Comparison of ENCODE assay signal across 1 fruit fly cellular context in genomic region chr3R:23992823-23993797, dm6.
TF ChIP-seq lines count a peak whose summit lies in the region.

TSS of gene Epp (minus strand) at chr3R:23992916.
TSS of gene Rab7 (plus strand) at chr3R:23993008.

TF ChIP-seq in whole organism, embryonic, 481 proteins besides CTCF, POLR2A, EP300 and RAD21 (continued from another document and continues in another):
- peak; percentile 77 for TF ChIP-seq HmgD (GFP tag; optimal IDR thresholded peaks at IDR 0.05; lab: Kevin White, UChicago)
- TF ChIP-seq CG10959 (GFP tag; IDR thresholded peaks at IDR 0.05; lab: Robert Waterston, UW) = no peak
- TF ChIP-seq Mad (GFP tag; optimal IDR thresholded peaks at IDR 0.05; lab: Kevin White, UChicago) = peak; percentile 48
- TF ChIP-seq CG31224 (GFP tag; IDR thresholded peaks at IDR 0.05; lab: Robert Waterston, UW) = peak; percentile 52
- TF ChIP-seq zfh2 (GFP tag; optimal IDR thresholded peaks at IDR 0.05; lab: Kevin White, UChicago) = peak; percentile 70
- no peak for TF ChIP-seq fru (optimal IDR thresholded peaks at IDR 0.05; lab: Kevin White, UChicago)
- TF ChIP-seq CG33557 (GFP tag; optimal IDR thresholded peaks at IDR 0.05; lab: Kevin White, UChicago) = no peak
- no peak for TF ChIP-seq CG8281 (tag; optimal IDR thresholded peaks at IDR 0.05; lab: Kevin White, UChicago)
- no peak for TF ChIP-seq lov (optimal IDR thresholded peaks at IDR 0.05; lab: Kevin White, UChicago)
- TF ChIP-seq lov (GFP tag; IDR thresholded peaks at IDR 0.05; lab: Robert Waterston, UW) = no peak
- no peak for TF ChIP-seq CG5180 (GFP tag; optimal IDR thresholded peaks at IDR 0.05; lab: Kevin White, UChicago)
- TF ChIP-seq CG17361 (GFP tag; IDR thresholded peaks at IDR 0.05; lab: Robert Waterston, UW) = peak; percentile 50; the same call in 2 of the 3 replicates
- TF ChIP-seq CG17568 (GFP tag; optimal IDR thresholded peaks at IDR 0.05; lab: Kevin White, UChicago) = no peak
- TF ChIP-seq D (optimal IDR thresholded peaks at IDR 0.05; lab: Kevin White, UChicago) = no peak
- no peak for TF ChIP-seq D (GFP tag; optimal IDR thresholded peaks at IDR 0.05; lab: Kevin White, UChicago)
- TF ChIP-seq vvl (GFP tag; IDR thresholded peaks at IDR 0.05; lab: Robert Waterston, UW) = peak; percentile 63
- TF ChIP-seq Oli (tag; optimal IDR thresholded peaks at IDR 0.05; lab: Kevin White, UChicago) = no peak
- TF ChIP-seq CG1602 (GFP tag; optimal IDR thresholded peaks at IDR 0.05; lab: Kevin White, UChicago) = no peak
- no peak for TF ChIP-seq Elba2 (GFP tag; optimal IDR thresholded peaks at IDR 0.05; lab: Kevin White, UChicago)
- peak; percentile 45 for TF ChIP-seq ERR (GFP tag; optimal IDR thresholded peaks at IDR 0.05; lab: Kevin White, UChicago)
- no peak for TF ChIP-seq h (optimal IDR thresholded peaks at IDR 0.05; lab: Kevin White, UChicago)
- TF ChIP-seq Stat92E (GFP tag; optimal IDR thresholded peaks at IDR 0.05; lab: Kevin White, UChicago) = no peak
- TF ChIP-seq Six4 (GFP tag; optimal IDR thresholded peaks at IDR 0.05; lab: Kevin White, UChicago) = no peak
- peak; percentile 55 for TF ChIP-seq fu2 (GFP tag; optimal IDR thresholded peaks at IDR 0.05; lab: Kevin White, UChicago)
- peak; percentile 78 for TF ChIP-seq exex (tag; optimal IDR thresholded peaks at IDR 0.05; lab: Kevin White, UChicago)
- 0 out of 3 replicates have a peak, but pooled peaks have one; percentile 3 for TF ChIP-seq sr (GFP tag; IDR thresholded peaks at IDR 0.05; lab: Robert Waterston, UW)
- TF ChIP-seq CG9797 (GFP tag; optimal IDR thresholded peaks at IDR 0.05; lab: Kevin White, UChicago) = peak; percentile 39
- TF ChIP-seq CG1603 (tag; optimal IDR thresholded peaks at IDR 0.05; lab: Kevin White, UChicago) = peak; percentile 71
- no peak for TF ChIP-seq seq (GFP tag; IDR thresholded peaks at IDR 0.05; lab: Robert Waterston, UW)
- TF ChIP-seq bcd (GFP tag; optimal IDR thresholded peaks at IDR 0.05; lab: Kevin White, UChicago) = no peak
- no peak for TF ChIP-seq slou (GFP tag; optimal IDR thresholded peaks at IDR 0.05; lab: Kevin White, UChicago)
- peak; percentile 35 for TF ChIP-seq CG7987 (GFP tag; optimal IDR thresholded peaks at IDR 0.05; lab: Kevin White, UChicago)
- peak; percentile 92 for TF ChIP-seq Dref (GFP tag; IDR thresholded peaks at IDR 0.05; lab: Robert Waterston, UW)
- peak; percentile 97 for TF ChIP-seq Sry-δ (GFP tag; optimal IDR thresholded peaks at IDR 0.05; lab: Kevin White, UChicago)
- no peak for TF ChIP-seq CG18619 (GFP tag; optimal IDR thresholded peaks at IDR 0.05; lab: Kevin White, UChicago)
- no peak for TF ChIP-seq ro (GFP tag; IDR thresholded peaks at IDR 0.05; lab: Robert Waterston, UW)
- TF ChIP-seq B-H2 (GFP tag; optimal IDR thresholded peaks at IDR 0.05; lab: Kevin White, UChicago) = peak; percentile 81
- TF ChIP-seq CG3838 (GFP tag; optimal IDR thresholded peaks at IDR 0.05; lab: Kevin White, UChicago) = no peak
- 0 out of 3 replicates have a peak, but pooled peaks have one; percentile 37 for TF ChIP-seq zfh1 (GFP tag; IDR thresholded peaks at IDR 0.05; lab: Robert Waterston, UW)
- no peak for TF ChIP-seq Spps (tag; optimal IDR thresholded peaks at IDR 0.05; lab: Kevin White, UChicago)
- peak; percentile 5 for TF ChIP-seq CG10147 (GFP tag; optimal IDR thresholded peaks at IDR 0.05; lab: Kevin White, UChicago)
- TF ChIP-seq CG16863 (GFP tag; optimal IDR thresholded peaks at IDR 0.05; lab: Kevin White, UChicago) = peak; percentile 36
- TF ChIP-seq br (optimal IDR thresholded peaks at IDR 0.05; lab: Kevin White, UChicago) = no peak
- peak; percentile 81 for TF ChIP-seq Rfx (GFP tag; IDR thresholded peaks at IDR 0.05; lab: Robert Waterston, UW)
- peak; percentile 65 for TF ChIP-seq lab (GFP tag; optimal IDR thresholded peaks at IDR 0.05; lab: Kevin White, UChicago)
- TF ChIP-seq chn (GFP tag; optimal IDR thresholded peaks at IDR 0.05; lab: Kevin White, UChicago) = peak; percentile 31
- TF ChIP-seq zen (tag; optimal IDR thresholded peaks at IDR 0.05; lab: Kevin White, UChicago) = peak; percentile 60
- no peak for TF ChIP-seq twi (tag; optimal IDR thresholded peaks at IDR 0.05; lab: Kevin White, UChicago)
- no peak for TF ChIP-seq so (GFP tag; IDR thresholded peaks at IDR 0.05; lab: Robert Waterston, UW)
- TF ChIP-seq chif (GFP tag; optimal IDR thresholded peaks at IDR 0.05; lab: Kevin White, UChicago) = peak in 1 of 2 experiments; percentile 28
- TF ChIP-seq Awh (GFP tag; IDR thresholded peaks at IDR 0.05; lab: Robert Waterston, UW) = no peak
- TF ChIP-seq jigr1 (GFP tag; IDR thresholded peaks at IDR 0.05; lab: Robert Waterston, UW) = no peak
- no peak for TF ChIP-seq D19B (GFP tag; optimal IDR thresholded peaks at IDR 0.05; lab: Kevin White, UChicago)
- peak; percentile 25; the same call in 2 of the 3 replicates for TF ChIP-seq row (GFP tag; IDR thresholded peaks at IDR 0.05; lab: Robert Waterston, UW)
- TF ChIP-seq Camta (GFP tag; optimal IDR thresholded peaks at IDR 0.05; lab: Kevin White, UChicago) = peak; percentile 5
- TF ChIP-seq CG4854 (GFP tag; optimal IDR thresholded peaks at IDR 0.05; lab: Kevin White, UChicago) = peak; percentile 13
- TF ChIP-seq CG12391 (tag; optimal IDR thresholded peaks at IDR 0.05; lab: Kevin White, UChicago) = peak; percentile 40
- peak; percentile 90 for TF ChIP-seq pzg (GFP tag; optimal IDR thresholded peaks at IDR 0.05; lab: Kevin White, UChicago)
- TF ChIP-seq gce (GFP tag; IDR thresholded peaks at IDR 0.05; lab: Robert Waterston, UW) = no peak
- peak; percentile 79 for TF ChIP-seq HmgZ (tag; optimal IDR thresholded peaks at IDR 0.05; lab: Kevin White, UChicago)
- peak; percentile 59 for TF ChIP-seq nmo (GFP tag; optimal IDR thresholded peaks at IDR 0.05; lab: Kevin White, UChicago)
- peak; percentile 23 for TF ChIP-seq CG7786 (GFP tag; optimal IDR thresholded peaks at IDR 0.05; lab: Kevin White, UChicago)
- no peak for TF ChIP-seq CG4424 (GFP tag; optimal IDR thresholded peaks at IDR 0.05; lab: Kevin White, UChicago)
- peak; percentile 2 for TF ChIP-seq pfk (GFP tag; optimal IDR thresholded peaks at IDR 0.05; lab: Kevin White, UChicago)
- TF ChIP-seq Opbp (GFP tag; IDR thresholded peaks at IDR 0.05; lab: Robert Waterston, UW; ENCODE audit: partially characterized antibody) = peak; percentile 95
- peak; percentile 44 for TF ChIP-seq kni (GFP tag; optimal IDR thresholded peaks at IDR 0.05; lab: Kevin White, UChicago)
- peak; percentile 50 to 89 for TF ChIP-seq Pdp1 (GFP tag; optimal IDR thresholded peaks at IDR 0.05; lab: Kevin White, UChicago)
- peak; percentile 91 for TF ChIP-seq vnd (GFP tag; IDR thresholded peaks at IDR 0.05; lab: Robert Waterston, UW; ENCODE audit: partially characterized antibody)
- TF ChIP-seq Dip2 (GFP tag; IDR thresholded peaks at IDR 0.05; lab: Robert Waterston, UW) = no peak
- TF ChIP-seq CG33213 (GFP tag; optimal IDR thresholded peaks at IDR 0.05; lab: Kevin White, UChicago) = peak; percentile 51
- TF ChIP-seq gsb-n (tag; optimal IDR thresholded peaks at IDR 0.05; lab: Kevin White, UChicago) = no peak
- TF ChIP-seq cwo (GFP tag; optimal IDR thresholded peaks at IDR 0.05; lab: Kevin White, UChicago) = peak; percentile 36
- peak; percentile 76 for TF ChIP-seq CG2120 (GFP tag; optimal IDR thresholded peaks at IDR 0.05; lab: Kevin White, UChicago)
- no peak for TF ChIP-seq CG11560 (tag; IDR thresholded peaks at IDR 0.05; lab: Robert Waterston, UW)
- peak; percentile 1 for TF ChIP-seq Max (GFP tag; optimal IDR thresholded peaks at IDR 0.05; lab: Kevin White, UChicago)
- TF ChIP-seq CG9817 (tag; optimal IDR thresholded peaks at IDR 0.05; lab: Kevin White, UChicago) = no peak
- TF ChIP-seq her (GFP tag; optimal IDR thresholded peaks at IDR 0.05; lab: Kevin White, UChicago) = peak; percentile 59
- no peak for TF ChIP-seq dmrt99B (tag; optimal IDR thresholded peaks at IDR 0.05; lab: Kevin White, UChicago)
- TF ChIP-seq CG43689 (GFP tag; IDR thresholded peaks at IDR 0.05; lab: Robert Waterston, UW) = no peak
- peak; percentile 66; the same call in 2 of the 3 replicates for TF ChIP-seq Dbx (GFP tag; IDR thresholded peaks at IDR 0.05; lab: Robert Waterston, UW)
- peak; percentile 32; the same call in 1 of the 3 replicates for TF ChIP-seq ci (GFP tag; IDR thresholded peaks at IDR 0.05; lab: Robert Waterston, UW)
- TF ChIP-seq CG3281 (GFP tag; optimal IDR thresholded peaks at IDR 0.05; lab: Kevin White, UChicago) = peak; percentile 21
- TF ChIP-seq Gsc (GFP tag; IDR thresholded peaks at IDR 0.05; lab: Robert Waterston, UW) = no peak
- peak; percentile 94 for TF ChIP-seq CG6791 (GFP tag; IDR thresholded peaks at IDR 0.05; lab: Robert Waterston, UW; ENCODE audit: partially characterized antibody)
- TF ChIP-seq ken (GFP tag; IDR thresholded peaks at IDR 0.05; lab: Robert Waterston, UW) = peak; percentile 53; the same call in 1 of the 3 replicates
- peak; percentile 68; the same call in 2 of the 3 replicates for TF ChIP-seq Aef1 (GFP tag; IDR thresholded peaks at IDR 0.05; lab: Robert Waterston, UW)
- no peak for TF ChIP-seq CG10431 (GFP tag; optimal IDR thresholded peaks at IDR 0.05; lab: Kevin White, UChicago)
- TF ChIP-seq CG15696 (tag; optimal IDR thresholded peaks at IDR 0.05; lab: Kevin White, UChicago) = no peak
- TF ChIP-seq Oaz (GFP tag; IDR thresholded peaks at IDR 0.05; lab: Robert Waterston, UW) = no peak
- TF ChIP-seq Taf1 (GFP tag; IDR thresholded peaks at IDR 0.05; lab: Robert Waterston, UW) = no peak
- no peak for TF ChIP-seq CG18476 (GFP tag; optimal IDR thresholded peaks at IDR 0.05; lab: Kevin White, UChicago)
- TF ChIP-seq ac (GFP tag; optimal IDR thresholded peaks at IDR 0.05; lab: Kevin White, UChicago) = no peak
- TF ChIP-seq Ets65A (GFP tag; lab: Kevin White, UChicago) = peak; percentile 93
- TF ChIP-seq CG3407 (GFP tag; optimal IDR thresholded peaks at IDR 0.05; lab: Kevin White, UChicago) = no peak
- peak; percentile 29; the same call in 1 of the 2 replicates for TF ChIP-seq CG32532 (GFP tag; IDR thresholded peaks at IDR 0.05; lab: Robert Waterston, UW)
- TF ChIP-seq CG3726 (GFP tag; IDR thresholded peaks at IDR 0.05; lab: Robert Waterston, UW) = no peak
- TF ChIP-seq CG3065 (GFP tag; optimal IDR thresholded peaks at IDR 0.05; lab: Kevin White, UChicago) = no peak
- TF ChIP-seq Blimp-1 (GFP tag; optimal IDR thresholded peaks at IDR 0.05; lab: Kevin White, UChicago) = peak; percentile 53
- peak; percentile 95 for TF ChIP-seq amos (GFP tag; IDR thresholded peaks at IDR 0.05; lab: Robert Waterston, UW; ENCODE audit: partially characterized antibody)
- TF ChIP-seq CG11695 (GFP tag; IDR thresholded peaks at IDR 0.05; lab: Robert Waterston, UW) = no peak
- TF ChIP-seq pnt (GFP tag; optimal IDR thresholded peaks at IDR 0.05; lab: Kevin White, UChicago) = no peak
- peak; percentile 44 for TF ChIP-seq PHDP (tag; optimal IDR thresholded peaks at IDR 0.05; lab: Kevin White, UChicago)
- TF ChIP-seq shn (GFP tag; optimal IDR thresholded peaks at IDR 0.05; lab: Kevin White, UChicago) = peak; percentile 43
- TF ChIP-seq CG14965 (GFP tag; optimal IDR thresholded peaks at IDR 0.05; lab: Kevin White, UChicago; ENCODE audit: borderline replicate concordance) = no peak
- TF ChIP-seq ATbp (GFP tag; optimal IDR thresholded peaks at IDR 0.05; lab: Kevin White, UChicago) = no peak
- peak; percentile 54 for TF ChIP-seq jumu (GFP tag; optimal IDR thresholded peaks at IDR 0.05; lab: Kevin White, UChicago)
- TF ChIP-seq CG15479 (GFP tag; optimal IDR thresholded peaks at IDR 0.05; lab: Kevin White, UChicago) = no peak
- TF ChIP-seq Atf3 (GFP tag; optimal IDR thresholded peaks at IDR 0.05; lab: Kevin White, UChicago) = no peak
- TF ChIP-seq gem (tag; optimal IDR thresholded peaks at IDR 0.05; lab: Kevin White, UChicago) = no peak
- peak; percentile 95 for TF ChIP-seq CG12155 (GFP tag; optimal IDR thresholded peaks at IDR 0.05; lab: Kevin White, UChicago)
- TF ChIP-seq gfzf (GFP tag; optimal IDR thresholded peaks at IDR 0.05; lab: Kevin White, UChicago) = peak; percentile 20
- TF ChIP-seq lola (GFP tag; optimal IDR thresholded peaks at IDR 0.05; lab: Kevin White, UChicago) = no peak
- no peak for TF ChIP-seq Asciz (GFP tag; optimal IDR thresholded peaks at IDR 0.05; lab: Kevin White, UChicago)
- TF ChIP-seq stwl (tag; optimal IDR thresholded peaks at IDR 0.05; lab: Kevin White, UChicago) = peak; percentile 82
- peak; percentile 31; the same call in 1 of the 2 replicates for TF ChIP-seq lmd (GFP tag; IDR thresholded peaks at IDR 0.05; lab: Robert Waterston, UW)
- TF ChIP-seq otp (GFP tag; IDR thresholded peaks at IDR 0.05; lab: Robert Waterston, UW) = peak; percentile 18; the same call in 1 of the 3 replicates
- peak; percentile 18 for TF ChIP-seq unpg (GFP tag; optimal IDR thresholded peaks at IDR 0.05; lab: Kevin White, UChicago)
- TF ChIP-seq HLH3B (GFP tag; IDR thresholded peaks at IDR 0.05; lab: Robert Waterston, UW) = no peak
- TF ChIP-seq cas (GFP tag; IDR thresholded peaks at IDR 0.05; lab: Robert Waterston, UW) = no peak
- no peak for TF ChIP-seq CG16815 (GFP tag; optimal IDR thresholded peaks at IDR 0.05; lab: Kevin White, UChicago)
- no peak for TF ChIP-seq emc (GFP tag; optimal IDR thresholded peaks at IDR 0.05; lab: Kevin White, UChicago)
- TF ChIP-seq CG17359 (tag; optimal IDR thresholded peaks at IDR 0.05; lab: Kevin White, UChicago) = no peak
- TF ChIP-seq CG2202 (tag; optimal IDR thresholded peaks at IDR 0.05; lab: Kevin White, UChicago) = peak; percentile 3
- TF ChIP-seq mam (GFP tag; optimal IDR thresholded peaks at IDR 0.05; lab: Kevin White, UChicago) = peak; percentile 53
- no peak for TF ChIP-seq H15 (GFP tag; IDR thresholded peaks at IDR 0.05; lab: Robert Waterston, UW)
- TF ChIP-seq CG8765 (GFP tag; IDR thresholded peaks at IDR 0.05; lab: Robert Waterston, UW) = no peak
- TF ChIP-seq Antp (GFP tag; optimal IDR thresholded peaks at IDR 0.05; lab: Kevin White, UChicago) = peak; percentile 51
- no peak for TF ChIP-seq dati (GFP tag; IDR thresholded peaks at IDR 0.05; lab: Robert Waterston, UW)
- no peak for TF ChIP-seq CG32767 (GFP tag; IDR thresholded peaks at IDR 0.05; lab: Robert Waterston, UW)
- TF ChIP-seq kay (GFP tag; optimal IDR thresholded peaks at IDR 0.05; lab: Kevin White, UChicago) = peak; percentile 57
- no peak for TF ChIP-seq Tbp (GFP tag; optimal IDR thresholded peaks at IDR 0.05; lab: Kevin White, UChicago)
- no peak for TF ChIP-seq tap (tag; optimal IDR thresholded peaks at IDR 0.05; lab: Kevin White, UChicago)
- TF ChIP-seq CG16779 (GFP tag; IDR thresholded peaks at IDR 0.05; lab: Robert Waterston, UW) = no peak
- TF ChIP-seq CG4730 (GFP tag; IDR thresholded peaks at IDR 0.05; lab: Robert Waterston, UW) = no peak
- TF ChIP-seq CHES-1-like (GFP tag; optimal IDR thresholded peaks at IDR 0.05; lab: Kevin White, UChicago) = peak; percentile 85
